Worm (Caenorhabditis elegans): ENCODE data around the gene phf-30.

phf-30 gene

ce11 chrV:8449241-8449640, 19.6 kb upstream of the phf-30 start:
- peak; percentile 46 for TF ChIP-seq lin-40 (tag; optimal IDR thresholded peaks at IDR 0.05)
- no peak for TF ChIP-seq sptf-2 (GFP tag; optimal IDR thresholded peaks at IDR 0.05)
- no peak for TF ChIP-seq lin-54 (GFP tag; optimal IDR thresholded peaks at IDR 0.05)
- TF ChIP-seq snpc-4 (GFP tag; optimal IDR thresholded peaks at IDR 0.05): no peak
- peak in 1 of 4 experiments; percentile 38 for TF ChIP-seq snpc-4 (tag; optimal IDR thresholded peaks at IDR 0.05)

DNA sequence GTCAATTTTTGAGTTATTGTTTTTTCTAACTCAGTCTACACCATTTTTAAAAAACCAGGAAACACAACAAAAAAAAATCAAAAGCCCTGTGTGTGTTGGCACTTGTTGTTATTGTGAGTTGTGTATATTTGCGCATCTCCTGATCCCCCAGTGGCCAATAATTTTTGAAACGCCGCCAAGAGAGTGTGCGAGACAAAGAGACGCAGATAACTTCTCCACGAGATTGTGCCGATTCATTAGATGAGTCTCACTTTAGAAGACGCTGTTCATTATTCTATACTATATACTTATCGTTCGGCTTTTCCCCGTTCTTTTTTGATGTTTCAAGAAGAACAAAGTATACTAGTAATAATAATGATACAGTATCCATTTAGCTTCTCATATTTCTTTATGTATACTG, 18.1 kb upstream of the phf-30 start:
- TF ChIP-seq ceh-79 (tag; optimal IDR thresholded peaks at IDR 0.05) (no peak), hmg-1.2 (GFP tag; IDR thresholded peaks at IDR 0.05) (peak; percentile 53; the same call in 1 of the 2 replicates)

DNA sequence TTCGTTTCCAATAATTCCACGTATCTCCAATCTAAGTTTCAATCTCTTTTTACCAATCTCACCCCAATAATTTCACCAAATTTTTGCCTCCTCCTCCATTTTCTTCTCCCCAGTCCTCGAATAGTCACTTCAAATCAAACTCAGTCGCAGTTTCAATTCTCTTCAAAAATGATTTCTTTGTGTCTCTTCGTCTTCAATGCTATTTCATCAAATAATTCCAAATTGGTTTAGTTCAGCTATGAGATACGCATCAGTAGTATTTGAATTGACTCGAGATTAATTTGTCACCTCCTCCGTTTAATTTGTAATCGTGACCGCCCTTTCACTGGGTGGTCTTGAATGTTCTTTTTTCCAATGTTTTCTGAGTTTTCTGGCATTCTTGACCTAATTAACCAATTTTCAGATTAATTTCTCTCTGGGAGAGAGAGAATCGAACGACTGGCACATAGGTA, 13.8 kb upstream of the phf-30 start, which contains the start of gene T23B12.11:
T23B12.11 (plus strand) TSS at position 402 of the 452 bp plus-strand sequence.
- TF ChIP-seq ekl-4 (GFP tag; IDR thresholded peaks at IDR 0.05): no peak
- no peak for TF ChIP-seq attf-6 (GFP tag; IDR thresholded peaks at IDR 0.05)
- TF ChIP-seq ztf-22 (GFP tag; optimal IDR thresholded peaks at IDR 0.05): no peak
- TF ChIP-seq lag-1 (GFP tag; IDR thresholded peaks at IDR 0.05): no peak
- no peak for TF ChIP-seq K12H6.12 (tag; optimal IDR thresholded peaks at IDR 0.05)

- TF ChIP-seq snpc-3.4 (tag; optimal IDR thresholded peaks at IDR 0.05) (no peak), nhr-80 (tag; optimal IDR thresholded peaks at IDR 0.05) (peak; percentile 83), bed-2 (GFP tag; IDR thresholded peaks at IDR 0.05) (no peak), F23B12.7 (tag; optimal IDR thresholded peaks at IDR 0.05; ENCODE audit: insufficient read depth) (no peak), snpc-4 (GFP tag; optimal IDR thresholded peaks at IDR 0.05) (no peak), snpc-4 (tag; optimal IDR thresholded peaks at IDR 0.05) (no peak), attf-6 (GFP tag; IDR thresholded peaks at IDR 0.05) (no peak), dox-1 (GFP tag; IDR thresholded peaks at IDR 0.05) (peak; percentile 5; the same call in 1 of the 2 replicates), ceh-91 (GFP tag; IDR thresholded peaks at IDR 0.05) (no peak), ama-1 (optimal IDR thresholded peaks at IDR 0.05) (no peak), ama-1 (GFP tag; optimal IDR thresholded peaks at IDR 0.05) (no peak), aptf-3 (GFP tag; IDR thresholded peaks at IDR 0.05) (no peak), bed-1 (GFP tag; IDR thresholded peaks at IDR 0.05) (no peak), nfya-2 (GFP tag; IDR thresholded peaks at IDR 0.05) (no peak), nhr-27 (tag; optimal IDR thresholded peaks at IDR 0.05) (no peak), tbp1 (GFP tag; optimal IDR thresholded peaks at IDR 0.05) (peak; percentile 4), madf-6 (GFP tag; IDR thresholded peaks at IDR 0.05) (0 out of 2 replicates have a peak, but pooled peaks have one; percentile 5), T07F8.4 (tag; optimal IDR thresholded peaks at IDR 0.05) (no peak), nhr-179 (tag; optimal IDR thresholded peaks at IDR 0.05) (no peak), die-1 (tag; optimal IDR thresholded peaks at IDR 0.05) (no peak), nfyb-1 (GFP tag; IDR thresholded peaks at IDR 0.05) (no peak), efl-1 (GFP tag; optimal IDR thresholded peaks at IDR 0.05) (no peak), pbrm-1 (GFP tag; IDR thresholded peaks at IDR 0.05) (no peak), sdz-38 (tag; optimal IDR thresholded peaks at IDR 0.05) (no peak), ztf-3 (GFP tag; optimal IDR thresholded peaks at IDR 0.05) (no peak), tbx-9 (tag; optimal IDR thresholded peaks at IDR 0.05; ENCODE audit: borderline replicate concordance) (no peak), C17E4.6 (GFP tag; IDR thresholded peaks at IDR 0.05) (no peak), ztf-22 (GFP tag; optimal IDR thresholded peaks at IDR 0.05) (no peak), hlh-12 (tag; optimal IDR thresholded peaks at IDR 0.05) (no peak), unc-130 (GFP tag; optimal IDR thresholded peaks at IDR 0.05) (no peak), snpc-1.1 (tag; optimal IDR thresholded peaks at IDR 0.05; ENCODE audit: insufficient read depth) (no peak), lir-1 (GFP tag; conservative IDR thresholded peaks at IDR 0.05) (no peak), somi-1 (GFP tag; optimal IDR thresholded peaks at IDR 0.05) (no peak), lin-54 (GFP tag; optimal IDR thresholded peaks at IDR 0.05) (no peak), lin-40 (tag; optimal IDR thresholded peaks at IDR 0.05) (no peak), F55B11.4 (tag; optimal IDR thresholded peaks at IDR 0.05; ENCODE audit: borderline replicate concordance, insufficient read depth) (no peak), chd-7 (tag; optimal IDR thresholded peaks at IDR 0.05) (no peak)
These were observed 8.5 kb upstream of the phf-30 start, which contains the start of gene T23B12.6 for ce11 chrV:8460306-8460705. Gene T23B12.6 (minus strand): TSS chrV:8460419.
